Fruit fly (Drosophila melanogaster) Kc167 (cell line): Measurements from ENCODE around the gene CG3987.

Source experiments
- insv ChIP-seq: fragments of >200 bp; optimal IDR thresholded peaks from 3 replicates; lab custom pipeline; 2018; ENCODE audit warnings: missing external identifiers
- psq ChIP-seq: fragments of >200 bp; optimal IDR thresholded peaks from 2 replicates; lab custom pipeline; 2017; ENCODE audit warnings: missing external identifiers

- TF ChIP-seq insv (lab: Kevin White, UChicago) (no peak), psq (no peak)
These were observed 22.0 kb upstream of the CG3987 start for dm6 chr3R:15117765-15118164.
